Worm (Caenorhabditis elegans) whole organism, L2 larva: ENCODE results near the gene C09G9.8.
A peak's percentile ranks its signal among the peaks of the same experiment; 100 is the strongest.

Experiments
- C34F6.9 ChIP-seq: fragments of 150-350 bp; optimal IDR thresholded peaks from 2 replicates; lab custom pipeline; 2014; ENCODE audit warnings: missing biosample characterization, missing genetic modification characterization
- F13H6.1 ChIP-seq: sonication (generic microtip); optimal IDR thresholded peaks from 2 replicates; lab custom pipeline; 2016; ENCODE audit warnings: missing genetic modification characterization, missing compliant biosample characterization
- R02D3.7 ChIP-seq: fragments of 150-350 bp; optimal IDR thresholded peaks from 2 replicates; lab custom pipeline; 2014; ENCODE audit warnings: missing biosample characterization, missing genetic modification characterization
- Y55F3AM.14 ChIP-seq: fragments of 200-800 bp; sonication (Bioruptor generic); optimal IDR thresholded peaks from 2 replicates; lab custom pipeline; 2018; ENCODE audit warnings: mild to moderate bottlenecking, missing genetic modification characterization, missing compliant biosample characterization
- ZK546.5 ChIP-seq: sonication (generic microtip); optimal IDR thresholded peaks from 2 replicates; lab custom pipeline; 2017; ENCODE audit warnings: missing biosample characterization, missing genetic modification characterization
- alr-1 ChIP-seq: fragments of 150-350 bp; optimal IDR thresholded peaks from 2 replicates; lab custom pipeline; 2014; ENCODE audit warnings: missing biosample characterization, missing genetic modification characterization
- aly-2 ChIP-seq: fragments of 150-350 bp; optimal IDR thresholded peaks from 2 replicates; lab custom pipeline; 2014; ENCODE audit warnings: missing biosample characterization, missing genetic modification characterization
- ama-1 ChIP-seq: fragments of 150-350 bp; optimal IDR thresholded peaks from 2 replicates; lab custom pipeline; 2018; ENCODE audit warnings: inconsistent platforms
- blmp-1 ChIP-seq: sonication (generic microtip); optimal IDR thresholded peaks from 2 replicates; lab custom pipeline; 2017; ENCODE audit warnings: missing genetic modification characterization, mild to moderate bottlenecking, missing compliant biosample characterization, antibody characterized with exemption, moderate library complexity; ENCODE audit not compliant: insufficient read depth
- crh-2 ChIP-seq: sonication (generic microtip); optimal IDR thresholded peaks from 2 replicates; lab custom pipeline; 2017; ENCODE audit warnings: missing biosample characterization, missing genetic modification characterization
- dmd-4 ChIP-seq: sonication (generic microtip); optimal IDR thresholded peaks from 2 replicates; lab custom pipeline; 2017; ENCODE audit warnings: missing biosample characterization, missing genetic modification characterization
- egl-27 ChIP-seq: sonication (generic microtip); optimal IDR thresholded peaks from 3 replicates; lab custom pipeline; 2017; ENCODE audit warnings: missing biosample characterization, missing genetic modification reagents, missing genetic modification characterization
- elt-1 ChIP-seq: fragments of 150-350 bp; optimal IDR thresholded peaks from 2 replicates; lab custom pipeline; 2014; ENCODE audit warnings: missing biosample characterization, missing genetic modification characterization
- elt-3 ChIP-seq: sonication (generic microtip); optimal IDR thresholded peaks from 2 replicates; lab custom pipeline; 2017; ENCODE audit warnings: missing biosample characterization, missing genetic modification characterization
- fos-1 ChIP-seq: fragments of 150-350 bp; optimal IDR thresholded peaks from 2 replicates; lab custom pipeline; 2014; ENCODE audit warnings: missing biosample characterization, missing genetic modification characterization
- gmeb-1 ChIP-seq: fragments of 150-350 bp; optimal IDR thresholded peaks from 2 replicates; lab custom pipeline; 2014; ENCODE audit warnings: missing biosample characterization, missing genetic modification characterization
- lin-11 ChIP-seq: fragments of 150-350 bp; sonication (generic microtip); optimal IDR thresholded peaks from 2 replicates; lab custom pipeline; 2014; ENCODE audit warnings: missing biosample characterization, missing genetic modification characterization, inconsistent platforms, mixed read lengths
- lin-13 ChIP-seq: fragments of 150-350 bp; optimal IDR thresholded peaks from 2 replicates; lab custom pipeline; 2014; ENCODE audit warnings: missing biosample characterization, missing genetic modification reagents, missing genetic modification characterization
- lin-39 ChIP-seq: fragments of 150-350 bp; optimal IDR thresholded peaks from 2 replicates; lab custom pipeline; 2014; ENCODE audit warnings: missing biosample characterization, missing genetic modification reagents, missing genetic modification characterization
- lsy-2 ChIP-seq, 2 experiments: fragments of 150-350 bp in 1 of 2; sonication (generic microtip) in 1 of 2; optimal IDR thresholded peaks; 2 replicates each; lab custom pipeline; 2014 to 2017; ENCODE audit warnings: missing biosample characterization in 2 of 2, missing genetic modification characterization in 2 of 2
- mab-5 ChIP-seq: fragments of 150-350 bp; optimal IDR thresholded peaks from 2 replicates; lab custom pipeline; 2014; ENCODE audit warnings: missing biosample characterization, missing genetic modification characterization
- mbf-1 ChIP-seq: sonication (generic microtip); optimal IDR thresholded peaks from 2 replicates; lab custom pipeline; 2017; ENCODE audit warnings: missing biosample characterization, missing genetic modification characterization
- mdl-1 ChIP-seq, 2 experiments: fragments of 150-350 bp in 1 of 2; sonication (generic microtip) in 1 of 2; optimal IDR thresholded peaks; 2 replicates each; lab custom pipeline; 2017; ENCODE audit warnings: missing biosample characterization in 2 of 2, missing genetic modification characterization in 2 of 2
- nhr-10 ChIP-seq: sonication (generic microtip); optimal IDR thresholded peaks from 2 replicates; lab custom pipeline; 2017; ENCODE audit warnings: missing biosample characterization, missing genetic modification characterization
- nhr-11 ChIP-seq: fragments of 150-350 bp; optimal IDR thresholded peaks from 2 replicates; lab custom pipeline; 2014; ENCODE audit warnings: missing biosample characterization, missing genetic modification characterization
- nhr-12 ChIP-seq: fragments of 150-350 bp; optimal IDR thresholded peaks from 2 replicates; lab custom pipeline; 2014; ENCODE audit warnings: missing biosample characterization, missing genetic modification characterization
- nhr-129 ChIP-seq: fragments of 150-350 bp; optimal IDR thresholded peaks from 2 replicates; lab custom pipeline; 2014; ENCODE audit warnings: missing biosample characterization, missing genetic modification characterization
- nhr-21 ChIP-seq: fragments of 150-350 bp; optimal IDR thresholded peaks from 2 replicates; lab custom pipeline; 2014; ENCODE audit warnings: missing biosample characterization, missing genetic modification characterization
- nhr-23 ChIP-seq: fragments of 150-350 bp; optimal IDR thresholded peaks from 2 replicates; lab custom pipeline; 2014; ENCODE audit warnings: missing biosample characterization, missing genetic modification reagents, missing genetic modification characterization
- nhr-237 ChIP-seq: fragments of 150-350 bp; optimal IDR thresholded peaks from 2 replicates; lab custom pipeline; 2014; ENCODE audit warnings: missing biosample characterization, missing genetic modification characterization
- nhr-25 ChIP-seq: fragments of 150-350 bp; sonication (generic microtip); optimal IDR thresholded peaks from 3 replicates; lab custom pipeline; 2014; ENCODE audit warnings: missing biosample characterization, missing genetic modification characterization
- nhr-6 ChIP-seq: fragments of 150-350 bp; optimal IDR thresholded peaks from 2 replicates; lab custom pipeline; 2014; ENCODE audit warnings: missing biosample characterization, missing genetic modification characterization
- nhr-77 ChIP-seq: fragments of 150-350 bp; optimal IDR thresholded peaks from 2 replicates; lab custom pipeline; 2014; ENCODE audit warnings: missing biosample characterization, missing genetic modification characterization
- peb-1 ChIP-seq: fragments of 150-350 bp; optimal IDR thresholded peaks from 2 replicates; lab custom pipeline; 2014; ENCODE audit warnings: missing biosample characterization, missing genetic modification characterization
- sem-4 ChIP-seq: fragments of 150-350 bp; optimal IDR thresholded peaks from 2 replicates; lab custom pipeline; 2014; ENCODE audit warnings: missing biosample characterization, missing genetic modification reagents, missing genetic modification characterization
- skn-1 ChIP-seq: sonication (generic microtip); optimal IDR thresholded peaks from 2 replicates; lab custom pipeline; 2017; ENCODE audit warnings: missing biosample characterization, missing genetic modification characterization
- sma-3 ChIP-seq: sonication (generic microtip); optimal IDR thresholded peaks from 2 replicates; lab custom pipeline; 2016; ENCODE audit warnings: missing genetic modification reagents, missing genetic modification characterization, missing compliant biosample characterization
- sma-9 ChIP-seq, 2 experiments: fragments of 150-350 bp in 1 of 2; sonication (generic microtip) in 1 of 2; optimal IDR thresholded peaks; 2 replicates each; lab custom pipeline; 2014 to 2016; ENCODE audit warnings: missing genetic modification characterization in 2 of 2, mild to moderate bottlenecking in 1 of 2, missing biosample characterization in 1 of 2, missing compliant biosample characterization in 1 of 2, missing genetic modification reagents in 1 of 2, moderate library complexity in 1 of 2
- snpc-4 ChIP-seq: fragments of 150-350 bp; optimal IDR thresholded peaks from 2 replicates; lab custom pipeline; 2014; ENCODE audit warnings: missing biosample characterization, missing genetic modification characterization
- unc-39 ChIP-seq: fragments of 150-350 bp; optimal IDR thresholded peaks from 2 replicates; lab custom pipeline; 2014; ENCODE audit warnings: missing biosample characterization, missing genetic modification characterization
- unc-55 ChIP-seq: fragments of 150-350 bp; sonication (generic microtip); optimal IDR thresholded peaks from 3 replicates; lab custom pipeline; 2014; ENCODE audit warnings: missing biosample characterization, missing genetic modification reagents, missing genetic modification characterization
- zag-1 ChIP-seq: fragments of 150-350 bp; optimal IDR thresholded peaks from 2 replicates; lab custom pipeline; 2014; ENCODE audit warnings: missing biosample characterization, missing genetic modification characterization
- ztf-1 ChIP-seq: fragments of 200-800 bp; sonication (Bioruptor generic); conservative IDR thresholded peaks from 2 replicates; pipeline ENCODE4 v1.3.6; 2022; ENCODE audit warnings: missing genetic modification characterization, missing compliant biosample characterization
- ztf-11 ChIP-seq: sonication (generic microtip); optimal IDR thresholded peaks from 2 replicates; lab custom pipeline; 2017; ENCODE audit warnings: missing biosample characterization, missing genetic modification characterization
- ztf-4 ChIP-seq: fragments of 150-350 bp; optimal IDR thresholded peaks from 2 replicates; lab custom pipeline; 2014; ENCODE audit warnings: missing biosample characterization, missing genetic modification characterization

Gene C09G9.8

DNA sequence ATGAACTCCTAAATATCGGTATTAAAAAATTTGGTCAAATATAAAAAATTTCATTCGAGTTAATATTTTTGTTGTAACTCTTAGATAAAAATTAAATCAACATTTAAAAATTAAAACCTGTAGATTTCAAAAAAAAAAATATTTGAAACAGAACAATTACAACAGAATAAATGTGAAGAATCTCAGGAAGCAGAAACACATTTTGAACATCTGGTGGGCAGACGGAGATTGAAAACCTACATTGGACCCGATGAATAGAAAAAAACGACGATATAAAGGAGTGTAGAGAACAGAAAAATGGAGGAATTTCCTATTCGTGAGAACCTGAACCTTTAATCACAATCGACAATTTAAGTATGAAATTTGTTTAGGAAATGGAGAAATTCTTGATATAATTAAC, 42.8 kb downstream of the C09G9.8 start:
- TF ChIP-seq lin-11 (no peak), ztf-11 (tag; lab: Kevin White, UChicago) (no peak), elt-1 (no peak), nhr-129 (no peak), C34F6.9 (tag; lab: Kevin White, UChicago) (no peak), snpc-4 (tag; lab: Kevin White, UChicago) (no peak), R02D3.7 (no peak)

ce11 chrIV:8925990-8926389, 44.7 kb downstream of the C09G9.8 start, which contains the start of the genes D1046.2 and cfim-2:
Gene D1046.2, minus strand, starts transcription at chrIV:8926067.
Gene cfim-2, plus strand, starts transcription at chrIV:8926324.
- TF ChIP-seq R02D3.7 (no peak), gmeb-1 (peak; percentile 42), aly-2 (tag; lab: Kevin White, UChicago) (no peak), nhr-23 (tag; lab: Kevin White, UChicago) (no peak), elt-1 (no peak), nhr-12 (tag; lab: Kevin White, UChicago) (no peak), nhr-25 (no peak), ama-1 (lab: Kevin White, UChicago) (no peak), C34F6.9 (tag; lab: Kevin White, UChicago) (peak; percentile 45), blmp-1 (no peak), nhr-21 (no peak), mdl-1 (tag; optimal IDR thresholded peaks at IDR 0.05; lab: Kevin White, UChicago) (no peak), ztf-4 (tag; lab: Kevin White, UChicago) (no peak), egl-27 (no peak), nhr-129 (no peak), nhr-10 (no peak), sem-4 (no peak), unc-55 (GFP tag; lab: Kevin White, UChicago) (peak; percentile 52), elt-3 (no peak), skn-1 (tag; lab: Kevin White, UChicago) (no peak), fos-1 (tag; lab: Kevin White, UChicago) (no peak), ztf-1 (no peak), nhr-6 (tag; lab: Kevin White, UChicago) (no peak), ZK546.5 (tag; lab: Kevin White, UChicago) (no peak), lsy-2 (tag; optimal IDR thresholded peaks at IDR 0.05; lab: Kevin White, UChicago) (peak in 1 of 2 experiments; percentile 51), sma-3 (GFP tag; lab: Kevin White, UChicago) (no peak), nhr-11 (tag; lab: Kevin White, UChicago) (no peak), snpc-4 (tag; lab: Kevin White, UChicago) (no peak), ztf-11 (tag; lab: Kevin White, UChicago) (no peak), lin-13 (GFP tag; lab: Kevin White, UChicago) (no peak), mab-5 (tag; lab: Kevin White, UChicago) (no peak), nhr-77 (tag; lab: Kevin White, UChicago) (no peak)

DNA sequence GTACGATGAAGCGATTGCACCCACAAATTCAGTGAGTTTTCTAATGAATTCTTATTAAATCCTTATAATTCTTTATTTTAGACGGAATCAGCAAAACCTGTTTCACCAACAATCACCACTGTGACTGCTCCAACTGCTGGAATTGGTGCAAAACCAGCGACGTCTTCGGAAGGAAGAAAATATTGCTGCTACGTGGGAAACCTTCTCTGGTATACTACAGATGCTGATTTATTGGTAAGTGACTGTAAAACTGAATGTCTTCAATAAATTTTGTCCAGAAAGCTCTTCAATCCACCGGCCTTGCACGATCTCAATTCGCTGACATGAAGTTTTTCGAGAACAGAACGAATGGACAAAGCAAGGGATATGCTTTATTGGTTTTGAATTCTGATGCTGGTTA, 45.2 kb downstream of the C09G9.8 start:
- TF ChIP-seq R02D3.7, result no peak
- TF ChIP-seq alr-1, result no peak
- TF ChIP-seq gmeb-1, result no peak
- no peak for TF ChIP-seq lin-39 (tag; lab: Kevin White, UChicago)
- TF ChIP-seq ztf-11 (tag; lab: Kevin White, UChicago), result no peak
- no peak for TF ChIP-seq sma-3 (GFP tag; lab: Kevin White, UChicago)
- no peak for TF ChIP-seq nhr-21
- TF ChIP-seq egl-27, result no peak
- TF ChIP-seq unc-55 (GFP tag; lab: Kevin White, UChicago), result no peak
- TF ChIP-seq nhr-12 (tag; lab: Kevin White, UChicago), result no peak
- TF ChIP-seq dmd-4 (tag; lab: Kevin White, UChicago), result no peak
- no peak for TF ChIP-seq elt-3

- TF ChIP-seq F13H6.1 (tag; lab: Kevin White, UChicago), result peak; percentile 87
- no peak for TF ChIP-seq nhr-12 (tag; lab: Kevin White, UChicago)
- peak; percentile 54 for TF ChIP-seq unc-55 (GFP tag; lab: Kevin White, UChicago)
- no peak for TF ChIP-seq nhr-11 (tag; lab: Kevin White, UChicago)
- peak; percentile 68 for TF ChIP-seq crh-2 (tag; lab: Kevin White, UChicago)
- peak; percentile 78 for TF ChIP-seq lin-11
- no peak for TF ChIP-seq peb-1 (tag; lab: Kevin White, UChicago)
- peak; percentile 63 for TF ChIP-seq C34F6.9 (tag; lab: Kevin White, UChicago)
- TF ChIP-seq ztf-11 (tag; lab: Kevin White, UChicago), result no peak
- peak in 1 of 2 experiments; percentile 23 for TF ChIP-seq lsy-2 (tag; optimal IDR thresholded peaks at IDR 0.05; lab: Kevin White, UChicago)
- no peak for TF ChIP-seq zag-1 (tag; lab: Kevin White, UChicago)
- TF ChIP-seq gmeb-1, result peak; percentile 68
- TF ChIP-seq blmp-1, result no peak
- TF ChIP-seq unc-39 (tag; lab: Kevin White, UChicago), result no peak
- no peak for TF ChIP-seq lin-39 (tag; lab: Kevin White, UChicago)
- TF ChIP-seq mdl-1 (tag; optimal IDR thresholded peaks at IDR 0.05; lab: Kevin White, UChicago), result peak in 1 of 2 experiments; percentile 45
- no peak for TF ChIP-seq ZK546.5 (tag; lab: Kevin White, UChicago)
- TF ChIP-seq elt-3, result no peak
- no peak for TF ChIP-seq ama-1 (lab: Kevin White, UChicago)
- no peak for TF ChIP-seq skn-1 (tag; lab: Kevin White, UChicago)
- TF ChIP-seq sem-4, result peak; percentile 52
- no peak for TF ChIP-seq mbf-1 (tag; lab: Kevin White, UChicago)
- TF ChIP-seq nhr-25, result peak; percentile 54
- peak; percentile 71 for TF ChIP-seq Y55F3AM.14
- peak; percentile 29 for TF ChIP-seq ztf-4 (tag; lab: Kevin White, UChicago)
- TF ChIP-seq snpc-4 (tag; lab: Kevin White, UChicago), result peak; percentile 18
- no peak for TF ChIP-seq alr-1
- peak; percentile 75 for TF ChIP-seq sma-9 (GFP tag; optimal IDR thresholded peaks at IDR 0.05; lab: Kevin White, UChicago)
- no peak for TF ChIP-seq sma-9 (tag; optimal IDR thresholded peaks at IDR 0.05; lab: Kevin White, UChicago)
- TF ChIP-seq nhr-237 (tag; lab: Kevin White, UChicago), result no peak
Measured at ce11 chrIV:8927093-8927492, 45.8 kb downstream of the C09G9.8 start.
